Fruit fly (Drosophila melanogaster): ENCODE measurements around the gene fon.

fon gene

DNA sequence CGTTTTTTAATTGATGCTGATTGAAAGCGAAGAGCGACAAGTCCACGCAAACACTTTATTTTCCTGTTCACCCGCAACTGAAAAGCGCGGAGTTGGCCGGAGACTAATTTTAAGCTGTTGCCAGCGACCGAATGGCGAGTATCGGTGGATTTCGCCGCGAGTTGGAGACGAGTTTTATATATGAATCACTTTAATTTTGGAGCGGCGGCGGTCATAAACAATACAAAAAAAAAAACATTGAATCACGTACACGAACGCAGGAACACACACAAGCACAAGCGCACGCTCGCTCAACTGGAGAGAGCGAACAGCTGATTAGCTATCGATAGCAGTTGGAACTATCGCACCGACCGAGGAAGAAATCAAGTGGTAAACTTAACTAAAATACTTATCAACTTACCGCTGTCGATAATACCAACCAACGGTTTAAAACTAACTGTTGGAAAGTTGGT is 40.4 kb upstream of the fon start, which contains the start of gene Pax (continued):
- no peak for TF ChIP-seq NK7.1 (GFP tag; optimal IDR thresholded peaks at IDR 0.05)
- TF ChIP-seq CG15514 (GFP tag; optimal IDR thresholded peaks at IDR 0.05) = peak; percentile 64
- peak; percentile 95 for TF ChIP-seq pzg (GFP tag; optimal IDR thresholded peaks at IDR 0.05)
- peak; percentile 60 for TF ChIP-seq CG12659 (GFP tag; optimal IDR thresholded peaks at IDR 0.05)
- peak; percentile 76 for TF ChIP-seq E2f2 (GFP tag; IDR thresholded peaks at IDR 0.05)
- no peak for TF ChIP-seq bsh (GFP tag; optimal IDR thresholded peaks at IDR 0.05)
- peak; percentile 34 for TF ChIP-seq Sin3A (optimal IDR thresholded peaks at IDR 0.05)
- TF ChIP-seq HLH4C (GFP tag; IDR thresholded peaks at IDR 0.05; ENCODE audit: partially characterized antibody) = peak; percentile 87
- peak; percentile 92 for TF ChIP-seq ato (GFP tag; IDR thresholded peaks at IDR 0.05; ENCODE audit: partially characterized antibody)
- no peak for TF ChIP-seq D (optimal IDR thresholded peaks at IDR 0.05)
- TF ChIP-seq D (GFP tag; optimal IDR thresholded peaks at IDR 0.05) = no peak
- no peak for TF ChIP-seq Hr51 (GFP tag; optimal IDR thresholded peaks at IDR 0.05)
- peak; percentile 89 for TF ChIP-seq Sry-δ (GFP tag; optimal IDR thresholded peaks at IDR 0.05)
- TF ChIP-seq Doc3 (GFP tag; IDR thresholded peaks at IDR 0.05; ENCODE audit: partially characterized antibody) = peak; percentile 95
- peak; percentile 86 for TF ChIP-seq vnd (GFP tag; IDR thresholded peaks at IDR 0.05; ENCODE audit: partially characterized antibody)
- TF ChIP-seq sna (GFP tag; IDR thresholded peaks at IDR 0.05; ENCODE audit: partially characterized antibody) = peak; percentile 92
- peak; percentile 83 for TF ChIP-seq ewg (GFP tag; optimal IDR thresholded peaks at IDR 0.05)
- peak; percentile 94; the same call in 1 of the 2 replicates for TF ChIP-seq amos (GFP tag; IDR thresholded peaks at IDR 0.05; ENCODE audit: partially characterized antibody)
- TF ChIP-seq cg (GFP tag; optimal IDR thresholded peaks at IDR 0.05) = peak; percentile 93
- TF ChIP-seq MBD-R2 (GFP tag; IDR thresholded peaks at IDR 0.05) = peak; percentile 72
- peak; percentile 68 for TF ChIP-seq CG34376 (GFP tag; optimal IDR thresholded peaks at IDR 0.05)
- TF ChIP-seq crol (GFP tag; IDR thresholded peaks at IDR 0.05) = no peak
- TF ChIP-seq tap (tag; optimal IDR thresholded peaks at IDR 0.05) = no peak
- no peak for TF ChIP-seq fd3F (GFP tag; optimal IDR thresholded peaks at IDR 0.05)
- peak; percentile 96 for TF ChIP-seq nerfin-2 (GFP tag; IDR thresholded peaks at IDR 0.05; ENCODE audit: partially characterized antibody)
- TF ChIP-seq vvl (GFP tag; IDR thresholded peaks at IDR 0.05) = peak; percentile 15; the same call in 1 of the 2 replicates
- TF ChIP-seq unc-4 (GFP tag; IDR thresholded peaks at IDR 0.05; ENCODE audit: partially characterized antibody) = peak; percentile 96
- TF ChIP-seq Ets97D (GFP tag; optimal IDR thresholded peaks at IDR 0.05) = peak; percentile 63
- TF ChIP-seq nerfin-1 (tag; optimal IDR thresholded peaks at IDR 0.05) = peak; percentile 11
- peak; percentile 6 to 82 for TF ChIP-seq insv (GFP tag; optimal IDR thresholded peaks at IDR 0.05)
- TF ChIP-seq CG1529 (GFP tag; optimal IDR thresholded peaks at IDR 0.05) = no peak
- peak; percentile 90 for TF ChIP-seq CG7963 (GFP tag; IDR thresholded peaks at IDR 0.05; ENCODE audit: partially characterized antibody)
- no peak for TF ChIP-seq otp (GFP tag; IDR thresholded peaks at IDR 0.05)
- peak; percentile 87 to 99 for TF ChIP-seq crp (GFP tag; optimal IDR thresholded peaks at IDR 0.05)

DNA sequence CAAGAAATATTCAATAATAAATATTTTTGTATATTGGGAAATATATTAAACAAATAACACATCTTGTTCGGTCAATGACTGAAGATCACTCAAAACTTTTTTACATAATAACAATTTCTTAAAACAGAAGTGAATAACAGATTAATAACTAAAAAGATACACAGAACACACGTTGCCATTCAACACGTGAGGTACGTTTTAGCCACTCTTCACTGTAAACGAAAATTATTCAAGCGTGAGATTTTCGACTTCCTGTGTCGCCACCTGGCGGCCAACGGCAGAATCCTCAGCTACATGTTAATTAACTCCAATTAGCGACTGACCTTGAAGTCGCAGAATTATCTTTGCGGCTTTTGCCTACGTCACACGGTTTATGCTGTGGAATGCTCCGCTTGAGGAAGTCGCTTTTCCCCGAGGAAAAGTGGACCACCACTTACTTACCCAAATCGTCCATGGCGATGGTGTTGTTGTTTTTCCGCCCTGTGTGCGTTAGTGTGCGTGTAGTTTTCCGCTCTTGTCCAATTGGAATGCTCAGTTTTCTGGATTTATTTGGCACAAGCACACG is 39.8 kb upstream of the fon start:
- no peak for TF ChIP-seq Eip74EF (GFP tag; optimal IDR thresholded peaks at IDR 0.05)
- peak; percentile 83 for TF ChIP-seq CG30403 (GFP tag; optimal IDR thresholded peaks at IDR 0.05)
- peak; percentile 85 for TF ChIP-seq slbo (GFP tag; IDR thresholded peaks at IDR 0.05)
- TF ChIP-seq NC2α (GFP tag; optimal IDR thresholded peaks at IDR 0.05) = no peak
- TF ChIP-seq tgo (GFP tag; IDR thresholded peaks at IDR 0.05) = peak; percentile 69
- no peak for TF ChIP-seq ab (GFP tag; optimal IDR thresholded peaks at IDR 0.05)
- peak; percentile 66 for TF ChIP-seq D19A (tag; optimal IDR thresholded peaks at IDR 0.05)
- peak; percentile 66 for TF ChIP-seq CG10147 (GFP tag; optimal IDR thresholded peaks at IDR 0.05)
- peak; percentile 30 for TF ChIP-seq CG3407 (GFP tag; optimal IDR thresholded peaks at IDR 0.05)
- TF ChIP-seq CG18619 (GFP tag; optimal IDR thresholded peaks at IDR 0.05) = peak; percentile 65
- TF ChIP-seq CG13296 (GFP tag; optimal IDR thresholded peaks at IDR 0.05) = peak; percentile 58
- TF ChIP-seq sens-2 (GFP tag; IDR thresholded peaks at IDR 0.05) = peak; percentile 66; the same call in 1 of the 2 replicates
- peak; percentile 63 for TF ChIP-seq Chrac-16 (GFP tag; optimal IDR thresholded peaks at IDR 0.05)
- TF ChIP-seq cato (GFP tag; optimal IDR thresholded peaks at IDR 0.05; ENCODE audit: borderline replicate concordance) = peak; percentile 28
- TF ChIP-seq da (GFP tag; optimal IDR thresholded peaks at IDR 0.05) = no peak
- TF ChIP-seq NFAT (GFP tag; IDR thresholded peaks at IDR 0.05) = peak; percentile 77
